Worm (Caenorhabditis elegans) whole organism, midembryonic: Measurements from ENCODE around the gene mut-15.

Experiments used
- T22C8.4 ChIP-seq: fragments of 200-800 bp; sonication (Bioruptor generic); IDR thresholded peaks from 2 replicates; pipeline ENCODE4 v1.3.6; 2022; ENCODE audit warnings: missing genetic modification characterization, missing compliant biosample characterization
- cog-1 ChIP-seq: sonication (generic microtip); optimal IDR thresholded peaks from 2 replicates; lab custom pipeline; 2016; ENCODE audit warnings: missing genetic modification characterization, missing compliant biosample characterization
- flt-1 ChIP-seq: fragments of 200-800 bp; sonication (Bioruptor generic); IDR thresholded peaks from 2 replicates; pipeline ENCODE4 v1.3.6; 2022; ENCODE audit warnings: missing genetic modification characterization, missing compliant biosample characterization
- klf-2 ChIP-seq: fragments of 200-800 bp; sonication (Bioruptor generic); conservative IDR thresholded peaks from 2 replicates; pipeline ENCODE4 v1.3.6; 2022; ENCODE audit warnings: missing genetic modification reagents, missing genetic modification characterization, missing compliant biosample characterization
- med-1 ChIP-seq: sonication (generic microtip); optimal IDR thresholded peaks from 2 replicates; lab custom pipeline; 2017; ENCODE audit warnings: missing genetic modification characterization, mild to moderate bottlenecking, missing compliant biosample characterization, antibody characterized with exemption, missing genetic modification reagents; ENCODE audit not compliant: insufficient read depth
- ref-1 ChIP-seq: fragments of 200-800 bp; sonication (Bioruptor generic); conservative IDR thresholded peaks from 2 replicates; pipeline ENCODE4 v1.3.6; 2022; ENCODE audit warnings: missing genetic modification reagents, missing genetic modification characterization, missing compliant biosample characterization
- tab-1 ChIP-seq: fragments of 200-800 bp; sonication (Bioruptor generic); IDR thresholded peaks from 2 replicates; pipeline ENCODE4 v1.3.6; 2022; ENCODE audit warnings: missing genetic modification characterization, missing compliant biosample characterization
- ztf-29 ChIP-seq: fragments of 200-800 bp; sonication (Bioruptor generic); IDR thresholded peaks from 2 replicates; pipeline ENCODE4 v1.3.6; 2022; ENCODE audit warnings: missing genetic modification reagents, missing genetic modification characterization, missing compliant biosample characterization

DNA sequence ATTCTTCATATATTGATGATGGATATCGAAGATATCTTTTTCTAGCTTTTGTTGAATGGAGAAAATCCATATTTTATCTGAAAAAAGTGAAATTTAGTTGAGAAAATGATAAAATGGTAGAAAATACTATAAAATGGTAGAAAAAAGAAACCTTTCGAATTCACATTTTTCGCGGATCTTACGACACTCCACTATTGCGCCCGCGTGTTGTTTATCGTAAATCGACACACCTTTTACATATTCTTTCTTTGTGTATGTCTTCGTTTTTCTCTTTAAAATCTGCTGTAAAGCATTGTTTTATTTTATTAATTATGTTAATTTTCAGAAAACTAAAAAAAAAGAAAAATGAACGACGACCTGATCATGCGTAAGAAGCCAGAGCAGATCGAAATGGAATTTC lies 11.5 kb upstream of the mut-15 start, which contains the start of the genes cdt-2 and T01C3.2:
- TF ChIP-seq med-1, result no peak
- no peak for TF ChIP-seq ref-1 (GFP tag; lab: Robert Waterston, UW)
- TF ChIP-seq T22C8.4, result no peak
- no peak for TF ChIP-seq klf-2 (GFP tag; lab: Robert Waterston, UW)
- no peak for TF ChIP-seq tab-1 (GFP tag; lab: Robert Waterston, UW)
- TF ChIP-seq cog-1 (tag; lab: Kevin White, UChicago), result no peak
- no peak for TF ChIP-seq flt-1 (GFP tag; lab: Robert Waterston, UW)
- no peak for TF ChIP-seq ztf-29
